Worm (Caenorhabditis elegans): ENCODE measurements around the gene hot-2.

DNA sequence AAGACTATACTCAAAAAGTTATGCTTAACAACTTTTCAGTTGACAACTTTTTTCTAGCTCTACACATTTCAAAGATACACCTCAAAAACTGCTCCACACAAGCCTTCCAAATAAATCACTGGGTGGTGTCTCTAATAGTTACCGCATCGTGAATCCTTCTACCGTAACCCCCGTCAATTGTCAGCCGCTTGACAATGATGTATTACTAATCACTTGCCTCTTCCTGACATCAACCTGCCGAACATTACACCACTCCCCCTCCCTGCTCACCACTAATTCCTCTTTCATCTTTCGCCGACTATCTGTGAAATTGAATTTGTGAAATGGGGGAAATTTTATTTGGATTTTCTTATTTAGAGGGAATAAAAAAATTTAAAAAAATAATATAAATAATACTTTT lies 7.1 kb downstream of the hot-2 start:
- TF ChIP-seq F57A8.1 (GFP tag; optimal IDR thresholded peaks at IDR 0.05) = no peak
- TF ChIP-seq snpc-4 (GFP tag; optimal IDR thresholded peaks at IDR 0.05) = no peak
- TF ChIP-seq snpc-4 (tag; optimal IDR thresholded peaks at IDR 0.05) = no peak
- TF ChIP-seq F23B12.7 (tag; optimal IDR thresholded peaks at IDR 0.05; ENCODE audit: insufficient read depth) = no peak
- no peak for TF ChIP-seq dpl-1 (GFP tag; optimal IDR thresholded peaks at IDR 0.05)
